Worm (Caenorhabditis elegans) whole organism, L1 larva: ENCODE results near the gene frpr-21.

ENCODE experiments used
- lin-35 ChIP-seq, 2 experiments: fragments of 150-350 bp; optimal IDR thresholded peaks; 2 replicates each; lab custom pipeline; 2014; ENCODE audit warnings: missing biosample characterization in 2 of 2, missing genetic modification characterization in 2 of 2, missing genetic modification reagents in 2 of 2
- lir-3 ChIP-seq: sonication (generic microtip); optimal IDR thresholded peaks from 2 replicates; lab custom pipeline; 2016; ENCODE audit warnings: mild to moderate bottlenecking, missing genetic modification characterization, moderate library complexity, missing compliant biosample characterization; ENCODE audit not compliant: poor library complexity
- nhr-11 ChIP-seq: fragments of 150-350 bp; optimal IDR thresholded peaks from 2 replicates; lab custom pipeline; 2014; ENCODE audit warnings: missing biosample characterization, missing genetic modification characterization
- swsn-7 ChIP-seq: sonication (generic microtip); optimal IDR thresholded peaks from 2 replicates; lab custom pipeline; 2016; ENCODE audit warnings: missing genetic modification characterization, missing compliant biosample characterization

ce11 chrII:10369547-10370028 lies 52.3 kb downstream of the frpr-21 start, which contains the start of gene ceh-58:
- TF ChIP-seq swsn-7 (tag; lab: Kevin White, UChicago), result no peak
- TF ChIP-seq lin-35 (GFP tag; optimal IDR thresholded peaks at IDR 0.05; lab: Kevin White, UChicago), result no peak
- no peak for TF ChIP-seq lir-3 (tag; lab: Kevin White, UChicago)
- no peak for TF ChIP-seq nhr-11
